Worm (Caenorhabditis elegans) whole organism, L1 larva: ENCODE measurements around the gene clh-2.

Experiments used
- C16A3.4 ChIP-seq: fragments of 150-350 bp; optimal IDR thresholded peaks from 2 replicates; lab custom pipeline; 2014; ENCODE audit warnings: missing biosample characterization, missing genetic modification characterization
- ama-1 ChIP-seq: fragments of 150-350 bp; optimal IDR thresholded peaks from 2 replicates; lab custom pipeline; 2014
- ceh-82 ChIP-seq, 3 experiments: fragments of 150-350 bp in 1 of 3; sonication (generic microtip) in 2 of 3; optimal IDR thresholded peaks; 2 replicates each; lab custom pipeline; 2014 to 2017; ENCODE audit warnings: missing biosample characterization in 3 of 3, missing genetic modification characterization in 3 of 3
- ets-5 ChIP-seq: fragments of 200-800 bp; sonication (Bioruptor generic); IDR thresholded peaks from 2 replicates; pipeline ENCODE4 v1.3.6; 2022; ENCODE audit warnings: missing genetic modification characterization, missing compliant biosample characterization
- grh-1 ChIP-seq: fragments of 200-800 bp; sonication (Bioruptor generic); IDR thresholded peaks from 2 replicates; pipeline ENCODE4 v1.3.6; 2022; ENCODE audit warnings: missing genetic modification reagents, missing genetic modification characterization, missing compliant biosample characterization
- lin-15B ChIP-seq: fragments of 150-350 bp; sonication (generic microtip); optimal IDR thresholded peaks from 3 replicates; lab custom pipeline; 2014; ENCODE audit warnings: missing biosample characterization, missing genetic modification characterization
- mep-1 ChIP-seq: fragments of 150-350 bp; optimal IDR thresholded peaks from 2 replicates; lab custom pipeline; 2014; ENCODE audit warnings: missing biosample characterization, missing genetic modification characterization
- nhr-12 ChIP-seq: sonication (generic microtip); optimal IDR thresholded peaks from 2 replicates; lab custom pipeline; 2017; ENCODE audit warnings: missing biosample characterization, missing genetic modification characterization
- nhr-19 ChIP-seq: fragments of 200-800 bp; sonication (Bioruptor generic); conservative IDR thresholded peaks from 2 replicates; pipeline ENCODE4 v1.3.6; 2022; ENCODE audit warnings: missing genetic modification characterization, missing compliant biosample characterization
- nhr-77 ChIP-seq: fragments of 150-350 bp; optimal IDR thresholded peaks from 2 replicates; lab custom pipeline; 2014; ENCODE audit warnings: missing biosample characterization, missing genetic modification characterization
- skn-1 ChIP-seq: fragments of 150-350 bp; optimal IDR thresholded peaks from 2 replicates; lab custom pipeline; 2014; ENCODE audit warnings: missing biosample characterization, missing genetic modification characterization

ce11 chrII:11345570-11346029, 6.1 kb upstream of the clh-2 start, which contains the start of gene nduf-11:
- TF ChIP-seq ets-5 (GFP tag; lab: Robert Waterston, UW) (no peak), ama-1 (lab: Kevin White, UChicago) (peak; percentile 69), nhr-77 (tag; lab: Kevin White, UChicago) (peak; percentile 52), C16A3.4 (tag; lab: Kevin White, UChicago) (peak; percentile 81), nhr-19 (peak; percentile 89), skn-1 (tag; lab: Kevin White, UChicago) (peak; percentile 91), lin-15B (tag; lab: Kevin White, UChicago) (peak; percentile 69), nhr-12 (tag; lab: Kevin White, UChicago) (no peak), mep-1 (tag; lab: Kevin White, UChicago) (peak; percentile 93), grh-1 (GFP tag; lab: Robert Waterston, UW) (peak; percentile 90), ceh-82 (tag; optimal IDR thresholded peaks at IDR 0.05; lab: Kevin White, UChicago) (peak; percentile 82 to 90 (median 87))
